Worm (Caenorhabditis elegans): ENCODE data around the gene D2024.4.
A peak's percentile ranks its signal among the peaks of the same experiment; 100 is the strongest.

Gene D2024.4

DNA sequence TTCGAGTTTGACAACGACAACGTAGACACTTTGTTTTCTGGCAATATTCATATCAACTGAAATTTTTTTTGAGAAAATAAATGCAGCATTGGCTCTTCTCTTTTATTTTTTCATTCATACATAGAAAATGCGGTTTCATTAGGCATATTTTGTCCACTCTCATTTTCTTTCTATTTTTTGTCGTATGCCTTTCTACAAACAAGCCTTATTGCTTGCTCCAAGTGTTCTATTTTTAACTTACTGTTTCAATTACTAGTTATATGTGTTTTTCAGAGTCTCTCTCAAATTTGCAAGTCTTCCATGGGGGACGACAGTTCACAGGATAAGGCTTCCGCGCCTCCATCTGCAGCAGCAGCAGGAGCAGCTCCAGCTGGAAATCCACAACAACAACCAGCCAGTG is 25.1 kb upstream of the D2024.4 start, which contains the start of gene kcc-1:
TSS of gene kcc-1 (plus strand) at position 301 of the 400 bp plus-strand sequence.
- no peak for TF ChIP-seq nhr-84 (tag; optimal IDR thresholded peaks at IDR 0.05)
- no peak for TF ChIP-seq lsy-2 (tag; optimal IDR thresholded peaks at IDR 0.05)

DNA sequence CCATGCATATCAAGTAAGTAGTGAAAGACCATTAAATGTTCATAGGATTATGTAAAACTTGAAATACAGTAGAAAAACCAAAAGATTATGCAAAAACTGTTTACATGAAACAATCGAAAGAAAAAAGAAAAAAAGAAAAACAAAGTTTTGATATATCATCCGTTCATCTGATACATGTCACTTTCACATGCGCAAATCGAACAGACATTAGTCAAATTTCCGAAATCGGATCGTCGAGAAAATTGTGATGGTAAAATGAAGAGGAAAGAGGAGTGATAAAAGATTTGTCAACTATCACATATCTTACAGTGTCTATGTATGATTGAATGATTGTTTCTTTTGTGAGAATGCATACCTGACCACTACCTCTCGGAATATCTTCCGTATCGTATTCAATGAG is 22.1 kb upstream of the D2024.4 start:
- TF ChIP-seq efl-1 (optimal IDR thresholded peaks at IDR 0.05) (no peak), efl-1 (GFP tag; optimal IDR thresholded peaks at IDR 0.05 in 1 of 2) (peak in 1 of 2 experiments; percentile 43), blmp-1 (tag; optimal IDR thresholded peaks at IDR 0.05) (peak; percentile 90), aly-2 (tag; optimal IDR thresholded peaks at IDR 0.05) (no peak)

ce11 chrIV:7211313-7211712 is 19.7 kb upstream of the D2024.4 start:
- TF ChIP-seq nhr-77 (tag; optimal IDR thresholded peaks at IDR 0.05) (no peak), hpl-2 (GFP tag; optimal IDR thresholded peaks at IDR 0.05) (no peak), fos-1 (tag; optimal IDR thresholded peaks at IDR 0.05) (no peak), efl-3 (GFP tag; optimal IDR thresholded peaks at IDR 0.05) (no peak), C16A3.4 (tag; optimal IDR thresholded peaks at IDR 0.05) (no peak), fkh-10 (GFP tag; optimal IDR thresholded peaks at IDR 0.05) (no peak), ces-1 (GFP tag; optimal IDR thresholded peaks at IDR 0.05) (no peak), elt-2 (tag; optimal IDR thresholded peaks at IDR 0.05) (no peak), unc-62 (GFP tag; optimal IDR thresholded peaks at IDR 0.05) (no peak), mep-1 (tag; optimal IDR thresholded peaks at IDR 0.05) (no peak), ceh-8 (GFP tag; optimal IDR thresholded peaks at IDR 0.05) (no peak), grh-1 (GFP tag; IDR thresholded peaks at IDR 0.05) (no peak), unc-98 (GFP tag; IDR thresholded peaks at IDR 0.05) (no peak), unc-86 (tag; optimal IDR thresholded peaks at IDR 0.05) (no peak), ztf-4 (tag; optimal IDR thresholded peaks at IDR 0.05) (no peak), unc-130 (tag; optimal IDR thresholded peaks at IDR 0.05) (no peak), sup-37 (GFP tag; optimal IDR thresholded peaks at IDR 0.05) (no peak), tbx-2 (tag; optimal IDR thresholded peaks at IDR 0.05) (no peak)

DNA sequence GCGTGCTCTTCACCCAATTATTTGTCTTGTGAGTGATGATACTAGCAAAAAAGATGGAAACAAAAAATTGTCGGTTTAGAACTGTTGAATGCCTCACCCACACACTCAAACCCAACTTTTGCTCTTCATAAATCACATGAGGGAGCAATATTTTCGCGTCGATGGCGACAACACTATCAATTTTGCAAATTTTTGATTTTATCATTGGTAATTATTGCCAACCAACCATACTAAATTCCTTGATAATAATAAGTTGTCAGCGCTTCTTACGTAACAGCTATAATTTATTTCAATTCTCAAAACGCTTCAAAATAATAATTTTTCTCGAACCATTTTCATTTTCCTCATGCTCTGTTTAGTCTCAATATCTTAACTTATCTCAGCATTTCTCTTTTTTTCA is 18.3 kb upstream of the D2024.4 start:
- TF ChIP-seq lin-35 (GFP tag; optimal IDR thresholded peaks at IDR 0.05) (peak in 1 of 2 experiments; percentile 14), alr-1 (tag; optimal IDR thresholded peaks at IDR 0.05; ENCODE audit: borderline replicate concordance) (no peak)

DNA sequence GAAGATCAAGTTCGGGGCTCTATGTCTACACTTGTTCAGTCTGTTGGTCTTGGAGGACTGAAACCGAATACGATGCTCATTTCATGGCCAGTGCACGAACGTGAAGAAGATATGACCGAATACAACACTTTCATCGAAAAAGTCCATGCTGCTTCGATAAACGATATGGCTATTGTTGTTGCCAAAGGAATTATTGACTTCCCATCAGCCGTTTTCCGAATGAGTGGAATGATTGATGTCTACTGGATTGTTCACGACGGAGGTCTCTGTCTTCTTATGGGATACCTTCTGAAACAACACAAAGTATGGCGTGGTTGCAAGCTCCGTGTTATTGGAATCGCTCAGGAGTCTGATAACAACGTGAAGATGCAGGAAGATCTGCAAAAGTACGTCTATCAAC is 14.8 kb upstream of the D2024.4 start:
- TF ChIP-seq swsn-7 (tag; optimal IDR thresholded peaks at IDR 0.05) (no peak), nhr-237 (tag; optimal IDR thresholded peaks at IDR 0.05) (no peak), irx-1 (tag; optimal IDR thresholded peaks at IDR 0.05) (no peak), ztf-4 (tag; optimal IDR thresholded peaks at IDR 0.05) (no peak), ceh-90 (tag; optimal IDR thresholded peaks at IDR 0.05) (no peak), nhr-71 (tag; optimal IDR thresholded peaks at IDR 0.05) (no peak), nhr-84 (tag; optimal IDR thresholded peaks at IDR 0.05) (no peak), hpl-2 (GFP tag; optimal IDR thresholded peaks at IDR 0.05) (no peak), dpl-1 (GFP tag; optimal IDR thresholded peaks at IDR 0.05) (no peak), vab-15 (tag; optimal IDR thresholded peaks at IDR 0.05) (no peak), nhr-76 (tag; optimal IDR thresholded peaks at IDR 0.05) (no peak), unc-30 (tag; optimal IDR thresholded peaks at IDR 0.05) (no peak), nhr-85 (tag) (no peak), nhr-11 (tag; optimal IDR thresholded peaks at IDR 0.05) (no peak), lin-14 (GFP tag; optimal IDR thresholded peaks at IDR 0.05) (no peak), ets-5 (GFP tag; IDR thresholded peaks at IDR 0.05) (no peak), rnt-1 (tag; optimal IDR thresholded peaks at IDR 0.05) (no peak), unc-98 (GFP tag; IDR thresholded peaks at IDR 0.05) (no peak), mdl-1 (tag; optimal IDR thresholded peaks at IDR 0.05) (no peak), ama-1 (optimal IDR thresholded peaks at IDR 0.05) (no peak)

Measured in whole organism, L1 larva.